Fruit fly (Drosophila melanogaster): ENCODE measurements around the gene CG9377.

CG9377 gene

DNA sequence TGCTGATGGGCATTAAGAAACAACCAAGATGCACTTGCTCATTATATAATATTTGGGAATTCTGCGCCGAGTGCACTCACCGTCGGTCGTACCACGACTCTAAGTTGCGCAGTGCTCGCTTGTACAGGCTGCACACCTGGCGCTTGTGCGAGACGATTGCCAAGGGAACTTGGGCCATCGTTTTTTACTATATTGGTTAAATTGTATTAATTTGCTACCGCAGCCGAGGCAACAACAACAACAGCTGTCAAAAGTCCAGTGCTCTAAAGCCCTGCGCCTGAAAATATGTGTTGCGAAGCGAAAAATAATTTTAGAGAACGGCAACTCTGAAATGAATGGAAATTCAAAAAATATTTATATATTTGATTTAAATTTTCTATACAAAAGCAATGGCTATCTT lies 9.4 kb upstream of the CG9377 start, which contains the start of gene ND-B22 (continued):
- no peak for TF ChIP-seq pan (optimal IDR thresholded peaks at IDR 0.05)
- TF ChIP-seq pan (GFP tag; optimal IDR thresholded peaks at IDR 0.05 in 1 of 2, IDR thresholded peaks at IDR 0.05 in 1 of 2) = no peak
- no peak for TF ChIP-seq ac (GFP tag; optimal IDR thresholded peaks at IDR 0.05)
- TF ChIP-seq lab (GFP tag; optimal IDR thresholded peaks at IDR 0.05) = peak; percentile 57
- TF ChIP-seq CG4404 (GFP tag; IDR thresholded peaks at IDR 0.05) = no peak
- TF ChIP-seq CG1603 (tag; optimal IDR thresholded peaks at IDR 0.05) = peak; percentile 46
- no peak for TF ChIP-seq CG8359 (GFP tag; optimal IDR thresholded peaks at IDR 0.05; ENCODE audit: borderline replicate concordance)
- TF ChIP-seq bigmax (GFP tag; optimal IDR thresholded peaks at IDR 0.05) = no peak
- no peak for TF ChIP-seq CG5953 (GFP tag; IDR thresholded peaks at IDR 0.05)
- peak; percentile 30 for TF ChIP-seq Max (GFP tag; optimal IDR thresholded peaks at IDR 0.05)
- no peak for TF ChIP-seq sqz (GFP tag; optimal IDR thresholded peaks at IDR 0.05)
- no peak for TF ChIP-seq insv (GFP tag; optimal IDR thresholded peaks at IDR 0.05)
- no peak for TF ChIP-seq B-H1 (GFP tag; IDR thresholded peaks at IDR 0.05)
- TF ChIP-seq lilli (GFP tag; optimal IDR thresholded peaks at IDR 0.05) = peak; percentile 67
- TF ChIP-seq Mrtf (GFP tag; IDR thresholded peaks at IDR 0.05) = no peak
- peak; percentile 64 for TF ChIP-seq sens (GFP tag)
- peak in 1 of 2 experiments; percentile 26 for TF ChIP-seq bsh (GFP tag; optimal IDR thresholded peaks at IDR 0.05)
- no peak for TF ChIP-seq Hmx (GFP tag; optimal IDR thresholded peaks at IDR 0.05)
- TF ChIP-seq ERR (GFP tag; optimal IDR thresholded peaks at IDR 0.05) = no peak
- TF ChIP-seq CG11696 (GFP tag; IDR thresholded peaks at IDR 0.05) = no peak
- peak; percentile 18 for TF ChIP-seq CG12391 (tag; optimal IDR thresholded peaks at IDR 0.05)
- TF ChIP-seq Meics (GFP tag; optimal IDR thresholded peaks at IDR 0.05) = peak; percentile 36
- TF ChIP-seq CG11247 (GFP tag; IDR thresholded peaks at IDR 0.05) = peak; percentile 36; the same call in 1 of the 2 replicates
- peak; percentile 24 for TF ChIP-seq CG1602 (GFP tag; optimal IDR thresholded peaks at IDR 0.05)
- TF ChIP-seq Camta (GFP tag; optimal IDR thresholded peaks at IDR 0.05) = no peak
- no peak for TF ChIP-seq CG12236 (GFP tag; optimal IDR thresholded peaks at IDR 0.05)
- no peak for TF ChIP-seq pros (GFP tag; optimal IDR thresholded peaks at IDR 0.05)
- TF ChIP-seq CG1024 (GFP tag; IDR thresholded peaks at IDR 0.05) = no peak
- TF ChIP-seq CG15073 (GFP tag; optimal IDR thresholded peaks at IDR 0.05) = no peak
- no peak for TF ChIP-seq CG6813 (GFP tag; optimal IDR thresholded peaks at IDR 0.05)
- no peak for TF ChIP-seq CG8478 (optimal IDR thresholded peaks at IDR 0.05)
- peak; percentile 41 for TF ChIP-seq CG7839 (tag; optimal IDR thresholded peaks at IDR 0.05)
- TF ChIP-seq cg (GFP tag; optimal IDR thresholded peaks at IDR 0.05) = no peak
- TF ChIP-seq CG16863 (GFP tag; optimal IDR thresholded peaks at IDR 0.05) = no peak
- no peak for TF ChIP-seq so (GFP tag; IDR thresholded peaks at IDR 0.05)
- peak; percentile 10 for TF ChIP-seq Sry-δ (GFP tag; optimal IDR thresholded peaks at IDR 0.05)
- peak; percentile 31 for TF ChIP-seq CG17829 (tag; optimal IDR thresholded peaks at IDR 0.05)
- TF ChIP-seq CG12219 (GFP tag; optimal IDR thresholded peaks at IDR 0.05) = no peak
- TF ChIP-seq CG9876 (GFP tag; optimal IDR thresholded peaks at IDR 0.05) = no peak
- TF ChIP-seq mld (GFP tag; IDR thresholded peaks at IDR 0.05; ENCODE audit: partially characterized antibody) = no peak
- TF ChIP-seq Jarid2 (GFP tag; optimal IDR thresholded peaks at IDR 0.05) = no peak
- TF ChIP-seq pum (GFP tag; optimal IDR thresholded peaks at IDR 0.05) = peak; percentile 26
- TF ChIP-seq CG17612 (GFP tag; IDR thresholded peaks at IDR 0.05) = no peak
- TF ChIP-seq Hey (tag; optimal IDR thresholded peaks at IDR 0.05) = no peak
- TF ChIP-seq CG17568 (GFP tag; optimal IDR thresholded peaks at IDR 0.05) = no peak
- peak; percentile 87 for TF ChIP-seq CG4617 (GFP tag; optimal IDR thresholded peaks at IDR 0.05; ENCODE audit: borderline replicate concordance)
- peak; percentile 51 for TF ChIP-seq CG18599 (GFP tag; optimal IDR thresholded peaks at IDR 0.05)
- no peak for TF ChIP-seq CG42726 (GFP tag; IDR thresholded peaks at IDR 0.05; ENCODE audit: partially characterized antibody)
- TF ChIP-seq Antp (GFP tag; optimal IDR thresholded peaks at IDR 0.05) = peak; percentile 4
- TF ChIP-seq ro (GFP tag; IDR thresholded peaks at IDR 0.05) = no peak
- no peak for TF ChIP-seq Sox100B (GFP tag; optimal IDR thresholded peaks at IDR 0.05)
- no peak for TF ChIP-seq gcm2 (GFP tag; optimal IDR thresholded peaks at IDR 0.05)

Measured in whole organism, embryonic.